Worm (Caenorhabditis elegans): Measurements from ENCODE around the gene eif-3.D.

eif-3.D gene

DNA sequence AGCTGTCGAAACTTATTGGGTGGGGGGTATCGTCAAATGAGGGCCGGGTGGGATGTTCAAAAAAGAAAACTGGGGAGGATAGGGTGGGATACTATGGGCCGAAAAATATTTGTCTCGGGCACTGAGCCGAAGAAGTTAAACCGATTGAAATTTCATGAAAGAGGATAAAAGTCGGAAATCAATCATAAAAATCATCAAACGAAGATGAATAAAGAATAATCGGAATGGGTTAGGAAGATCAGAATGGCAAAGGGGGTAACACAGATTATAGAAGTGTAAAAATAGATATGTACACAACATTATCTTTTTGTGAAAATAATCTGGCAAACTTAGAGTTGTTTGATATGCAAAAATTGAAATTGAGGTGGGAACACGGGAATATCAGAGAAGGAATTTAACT lies 15.8 kb downstream of the eif-3.D start:
- TF ChIP-seq pat-9 (tag; optimal IDR thresholded peaks at IDR 0.05) = no peak
- TF ChIP-seq unc-42 (tag; optimal IDR thresholded peaks at IDR 0.05) = no peak
- no peak for TF ChIP-seq pag-3 (tag; optimal IDR thresholded peaks at IDR 0.05; ENCODE audit: borderline replicate concordance)
- no peak for TF ChIP-seq madf-2 (tag; optimal IDR thresholded peaks at IDR 0.05)
- TF ChIP-seq ceh-30 (tag; optimal IDR thresholded peaks at IDR 0.05) = no peak
- TF ChIP-seq elt-2 (tag; optimal IDR thresholded peaks at IDR 0.05) = no peak
- TF ChIP-seq mec-3 (tag; optimal IDR thresholded peaks at IDR 0.05; ENCODE audit: borderline replicate concordance) = no peak

DNA sequence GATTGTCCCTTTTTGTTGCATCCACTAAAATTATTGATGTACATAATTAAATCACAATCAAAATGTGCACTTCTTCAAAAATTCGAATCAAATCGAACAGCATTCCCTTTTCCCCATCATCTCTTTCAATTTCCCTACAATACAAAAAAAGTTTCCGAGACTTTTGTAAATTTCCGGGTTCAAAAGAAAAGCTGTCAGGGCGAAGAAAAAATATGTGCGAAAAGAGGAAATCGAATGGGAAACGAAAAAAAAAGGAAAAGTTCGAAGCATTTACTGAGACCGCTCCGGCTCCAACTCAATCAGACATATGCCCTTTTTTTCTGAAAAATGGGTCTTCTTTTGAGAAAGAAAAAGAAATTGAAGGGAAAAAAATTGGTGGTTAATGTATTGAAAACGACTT lies 22.2 kb downstream of the eif-3.D start:
- TF ChIP-seq ceh-19 (GFP tag; optimal IDR thresholded peaks at IDR 0.05) (no peak), hlh-8 (tag; optimal IDR thresholded peaks at IDR 0.05) (no peak), unc-42 (tag; optimal IDR thresholded peaks at IDR 0.05) (no peak), ama-1 (optimal IDR thresholded peaks at IDR 0.05) (no peak), tbx-7 (tag; optimal IDR thresholded peaks at IDR 0.05) (no peak), ceh-24 (tag; optimal IDR thresholded peaks at IDR 0.05) (no peak), ztf-16 (tag; optimal IDR thresholded peaks at IDR 0.05) (no peak), elt-4 (tag; optimal IDR thresholded peaks at IDR 0.05) (no peak), ceh-2 (tag; optimal IDR thresholded peaks at IDR 0.05) (no peak)

DNA sequence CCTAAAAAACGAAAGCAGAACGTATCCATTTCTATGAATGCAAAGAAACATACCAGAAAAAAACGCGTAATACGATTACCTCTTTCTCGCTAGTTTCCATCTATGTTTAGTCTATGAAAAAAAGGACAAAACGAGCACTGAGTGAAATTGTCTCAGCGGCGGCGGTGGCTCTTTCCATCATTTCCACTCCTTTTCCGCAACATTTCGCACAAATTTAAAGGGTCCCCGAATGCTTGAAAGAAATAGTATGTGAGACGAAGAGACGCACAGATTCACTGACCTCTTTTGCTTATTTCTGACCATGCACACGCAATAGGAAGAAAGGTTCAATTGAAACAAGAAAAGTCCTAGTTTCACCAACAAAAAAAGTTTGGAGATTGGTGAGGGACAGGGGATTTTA lies 25.1 kb downstream of the eif-3.D start:
- TF ChIP-seq K02D7.2 (tag; optimal IDR thresholded peaks at IDR 0.05) = no peak
- TF ChIP-seq ceh-45 (GFP tag; IDR thresholded peaks at IDR 0.05) = no peak
- peak; percentile 3 for TF ChIP-seq unc-42 (tag; optimal IDR thresholded peaks at IDR 0.05)
- TF ChIP-seq dmd-4 (tag; optimal IDR thresholded peaks at IDR 0.05; ENCODE audit: borderline replicate concordance) = no peak
- no peak for TF ChIP-seq sox-2 (GFP tag; IDR thresholded peaks at IDR 0.05)

DNA sequence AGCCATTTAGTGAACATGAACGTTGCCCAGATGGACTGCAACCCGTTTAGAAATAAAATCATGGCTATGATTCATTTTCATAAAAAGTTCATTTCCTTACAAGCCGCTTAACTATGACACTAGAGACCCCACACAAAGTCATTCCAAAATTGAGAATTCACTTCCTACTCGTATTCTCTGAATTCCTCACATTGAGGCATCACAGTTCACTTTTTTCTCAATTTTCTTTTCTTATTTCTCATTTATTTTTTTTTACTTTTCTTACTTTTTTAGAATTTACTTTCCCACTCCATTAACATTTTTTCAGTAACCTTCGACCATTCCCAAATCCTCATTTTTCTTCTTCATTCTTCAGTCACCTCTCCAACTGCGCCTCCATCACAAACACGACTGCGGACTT lies 27.0 kb downstream of the eif-3.D start, which contains the start of gene dhrr-1:
Gene dhrr-1 (plus strand): TSS at position 301 of the 400 bp plus-strand sequence.
- TF ChIP-seq pha-4 (tag; optimal IDR thresholded peaks at IDR 0.05) (no peak), C08G9.2 (tag; optimal IDR thresholded peaks at IDR 0.05) (no peak), fkh-6 (tag; optimal IDR thresholded peaks at IDR 0.05) (no peak), ceh-18 (tag; optimal IDR thresholded peaks at IDR 0.05) (no peak), ceh-22 (tag; optimal IDR thresholded peaks at IDR 0.05) (no peak), F13H6.1 (tag; optimal IDR thresholded peaks at IDR 0.05) (no peak), pqm-1 (tag; optimal IDR thresholded peaks at IDR 0.05) (no peak), lim-6 (tag; optimal IDR thresholded peaks at IDR 0.05) (no peak), sox-2 (GFP tag; IDR thresholded peaks at IDR 0.05) (no peak), eyg-1 (tag; optimal IDR thresholded peaks at IDR 0.05) (no peak), dve-1 (tag; optimal IDR thresholded peaks at IDR 0.05) (no peak), sox-4 (tag; optimal IDR thresholded peaks at IDR 0.05) (no peak), gmeb-2 (tag; optimal IDR thresholded peaks at IDR 0.05) (no peak), unc-42 (tag; optimal IDR thresholded peaks at IDR 0.05) (no peak), ama-1 (optimal IDR thresholded peaks at IDR 0.05) (no peak)

DNA sequence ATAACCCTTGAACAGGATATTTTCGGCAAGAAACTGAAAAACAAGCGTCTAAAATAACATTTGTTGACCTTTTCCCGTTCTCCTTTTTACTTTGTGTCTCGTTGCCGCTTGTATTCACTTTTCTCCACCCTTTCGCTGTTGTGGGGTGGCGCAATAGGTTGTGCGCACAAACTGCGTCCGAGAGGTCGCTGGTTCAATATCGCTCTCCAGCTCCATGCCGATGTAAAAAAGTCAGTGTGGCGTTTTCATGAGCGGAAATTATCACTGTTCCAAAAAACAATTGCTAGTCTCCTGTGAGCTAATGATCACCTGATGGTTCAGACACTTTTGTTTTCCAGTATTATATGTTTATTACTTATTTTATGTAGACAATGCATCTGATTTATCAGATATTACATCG lies 33.8 kb downstream of the eif-3.D start:
- TF ChIP-seq ceh-14 (tag; optimal IDR thresholded peaks at IDR 0.05) (peak; percentile 91), zip-5 (tag; optimal IDR thresholded peaks at IDR 0.05) (peak; percentile 62), fax-1 (tag; optimal IDR thresholded peaks at IDR 0.05) (peak; percentile 83), ceh-45 (GFP tag; IDR thresholded peaks at IDR 0.05) (peak; percentile 78), odd-2 (tag; optimal IDR thresholded peaks at IDR 0.05) (peak; percentile 78), tbx-7 (tag; optimal IDR thresholded peaks at IDR 0.05) (peak; percentile 59), madf-2 (tag; optimal IDR thresholded peaks at IDR 0.05) (peak; percentile 87), ztf-16 (tag; optimal IDR thresholded peaks at IDR 0.05) (peak; percentile 92), pros-1 (tag; optimal IDR thresholded peaks at IDR 0.05) (peak; percentile 3), C08G9.2 (tag; optimal IDR thresholded peaks at IDR 0.05) (peak; percentile 76), gmeb-2 (tag; optimal IDR thresholded peaks at IDR 0.05) (peak; percentile 89), syd-9 (tag; optimal IDR thresholded peaks at IDR 0.05) (peak; percentile 91), che-1 (tag; optimal IDR thresholded peaks at IDR 0.05) (peak; percentile 87), ceh-9 (tag; optimal IDR thresholded peaks at IDR 0.05) (peak; percentile 66), unc-3 (GFP tag; conservative IDR thresholded peaks at IDR 0.05) (peak; percentile 67), unc-3 (tag; optimal IDR thresholded peaks at IDR 0.05) (peak; percentile 85), pha-2 (tag; optimal IDR thresholded peaks at IDR 0.05) (peak; percentile 89), pha-4 (tag; optimal IDR thresholded peaks at IDR 0.05) (no peak), pat-9 (tag; optimal IDR thresholded peaks at IDR 0.05) (peak; percentile 88), pax-1 (tag; optimal IDR thresholded peaks at IDR 0.05) (no peak), T23F11.4 (GFP tag; optimal IDR thresholded peaks at IDR 0.05) (peak; percentile 85), pag-3 (tag; optimal IDR thresholded peaks at IDR 0.05; ENCODE audit: borderline replicate concordance) (no peak), ceh-19 (GFP tag; optimal IDR thresholded peaks at IDR 0.05) (peak; percentile 95), hlh-15 (tag; optimal IDR thresholded peaks at IDR 0.05) (peak; percentile 86), hlh-8 (tag; optimal IDR thresholded peaks at IDR 0.05) (peak; percentile 73), ceh-24 (tag; optimal IDR thresholded peaks at IDR 0.05) (peak; percentile 85)

Data from whole organism, late embryonic.